Fruit fly (Drosophila melanogaster): ENCODE data around the gene CAH16.

DNA sequence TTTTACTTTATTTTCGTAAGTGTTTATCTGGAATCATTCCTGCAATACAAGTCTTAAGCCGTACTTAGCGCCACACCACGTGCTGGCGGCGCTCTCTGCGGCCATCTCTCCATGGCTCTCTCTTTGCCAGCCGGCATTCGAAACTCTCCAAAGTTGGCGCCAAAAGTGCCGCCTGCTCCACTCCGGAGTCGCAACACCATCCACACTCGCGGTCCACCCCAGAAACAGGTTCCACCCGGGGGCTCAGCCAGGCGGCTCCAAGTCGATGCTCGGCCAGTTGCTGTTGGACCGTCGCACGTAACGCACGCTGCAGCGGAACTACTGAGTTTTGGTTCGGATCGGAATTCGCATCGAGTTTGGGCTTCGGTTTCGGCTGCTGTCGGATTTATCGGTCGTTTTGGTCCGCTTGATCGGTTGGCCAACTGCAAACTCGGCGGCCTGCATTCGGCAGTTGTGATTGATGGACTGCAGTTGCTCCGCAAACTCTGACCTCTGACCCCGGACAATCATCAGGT lies 50.9 kb downstream of the CAH16 start, which contains the start of gene CG34347:
- TF ChIP-seq Jra (GFP tag; optimal IDR thresholded peaks at IDR 0.05): no peak
- no peak for TF ChIP-seq OdsH (GFP tag; optimal IDR thresholded peaks at IDR 0.05)
- peak; percentile 28 for TF ChIP-seq fru (GFP tag; optimal IDR thresholded peaks at IDR 0.05)
- TF ChIP-seq Myc (optimal IDR thresholded peaks at IDR 0.05): no peak
- TF ChIP-seq rgr (GFP tag; optimal IDR thresholded peaks at IDR 0.05): peak; percentile 14
- TF ChIP-seq br (GFP tag; optimal IDR thresholded peaks at IDR 0.05): no peak
- peak in 1 of 2 experiments; percentile 13 for TF ChIP-seq foxo (GFP tag; optimal IDR thresholded peaks at IDR 0.05)
